Worm (Caenorhabditis elegans): ENCODE results near the gene Y39B6A.37.

The Y39B6A.37 gene

DNA sequence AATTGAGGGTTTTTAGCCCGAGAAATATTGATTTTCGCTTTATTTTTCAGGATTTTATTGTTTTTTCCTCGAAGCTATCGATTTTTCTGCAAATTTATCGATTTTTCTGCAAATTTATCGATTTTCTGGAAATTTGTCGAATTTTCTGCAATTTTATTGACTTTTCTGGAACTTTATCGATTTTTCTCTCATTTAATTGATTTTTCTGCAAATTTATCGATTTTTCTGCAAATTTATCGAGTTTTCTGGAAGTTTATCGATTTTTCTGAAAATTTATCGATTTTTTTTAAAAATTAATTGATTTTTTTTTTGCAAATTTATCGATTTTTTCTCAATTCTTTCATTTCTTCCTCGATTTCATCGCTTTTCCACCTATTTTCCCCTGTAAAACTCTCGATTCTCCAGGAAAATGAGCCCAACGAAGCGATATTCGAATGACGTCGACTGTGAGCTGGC lies 2.9 kb downstream of the Y39B6A.37 start, which contains the start of gene gtf-2F2:
gtf-2F2 (plus strand) TSS at position 406 of the 456 bp plus-strand sequence.
- TF ChIP-seq sptf-2 (GFP tag; optimal IDR thresholded peaks at IDR 0.05), result no peak
- no peak for TF ChIP-seq egl-44 (GFP tag; IDR thresholded peaks at IDR 0.05)
- TF ChIP-seq unc-62 (GFP tag; optimal IDR thresholded peaks at IDR 0.05), result no peak
- TF ChIP-seq tlf-1 (GFP tag; optimal IDR thresholded peaks at IDR 0.05), result no peak
- no peak for TF ChIP-seq mxl-1 (tag; optimal IDR thresholded peaks at IDR 0.05)

ce11 chrV:18998045-18998444 lies 7.4 kb downstream of the Y39B6A.37 start, which contains the start of gene tgt-2:
Gene tgt-2, plus strand, starts transcription at chrV:18998345.
- no peak for TF ChIP-seq madf-10 (tag; optimal IDR thresholded peaks at IDR 0.05)
- TF ChIP-seq rec-8 (tag; optimal IDR thresholded peaks at IDR 0.05), result no peak
- no peak for TF ChIP-seq egl-44 (GFP tag; IDR thresholded peaks at IDR 0.05)
- TF ChIP-seq nhr-90 (tag; optimal IDR thresholded peaks at IDR 0.05), result no peak
- TF ChIP-seq zim-3 (tag; optimal IDR thresholded peaks at IDR 0.05), result no peak
- no peak for TF ChIP-seq F39B2.1 (GFP tag; IDR thresholded peaks at IDR 0.05)
- TF ChIP-seq him-1 (tag; optimal IDR thresholded peaks at IDR 0.05), result no peak
- no peak for TF ChIP-seq K12H6.12 (tag; optimal IDR thresholded peaks at IDR 0.05)
- TF ChIP-seq ccch-3 (GFP tag; optimal IDR thresholded peaks at IDR 0.05), result no peak
- no peak for TF ChIP-seq lin-54 (GFP tag; optimal IDR thresholded peaks at IDR 0.05)
- no peak for TF ChIP-seq F23B12.7 (tag; optimal IDR thresholded peaks at IDR 0.05; ENCODE audit: insufficient read depth)
- TF ChIP-seq attf-5 (GFP tag; optimal IDR thresholded peaks at IDR 0.05), result no peak
- no peak for TF ChIP-seq snpc-4 (GFP tag; optimal IDR thresholded peaks at IDR 0.05)
- TF ChIP-seq snpc-4 (tag; optimal IDR thresholded peaks at IDR 0.05), result no peak
- TF ChIP-seq nhr-80 (tag; optimal IDR thresholded peaks at IDR 0.05), result no peak

DNA sequence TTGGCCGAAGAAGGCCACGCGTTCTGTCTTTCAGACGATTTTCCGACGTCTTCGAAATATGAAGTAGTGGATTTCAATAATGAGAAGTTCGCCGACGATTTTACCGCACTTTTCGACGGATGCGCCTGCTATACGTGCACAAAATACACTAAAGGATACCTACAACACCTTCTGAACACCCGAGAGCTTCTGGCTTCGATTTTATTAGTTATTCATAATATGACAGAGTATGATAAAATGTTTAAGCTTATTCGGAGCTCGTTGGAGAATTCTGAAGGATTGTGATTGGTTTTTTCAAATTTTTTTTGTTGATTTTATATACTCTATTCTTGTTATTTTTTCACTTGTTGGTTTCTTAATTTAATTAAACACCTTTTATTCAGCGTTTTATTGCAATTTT lies 9.9 kb downstream of the Y39B6A.37 start:
- TF ChIP-seq ztf-25 (GFP tag; IDR thresholded peaks at IDR 0.05) (no peak), ceh-27 (GFP tag; optimal IDR thresholded peaks at IDR 0.05) (no peak), bed-2 (GFP tag; IDR thresholded peaks at IDR 0.05) (no peak), ccch-3 (GFP tag; optimal IDR thresholded peaks at IDR 0.05) (no peak), fkh-3 (tag; optimal IDR thresholded peaks at IDR 0.05) (no peak), Y56A3A.18 (GFP tag; IDR thresholded peaks at IDR 0.05) (no peak), cebp-2 (GFP tag; IDR thresholded peaks at IDR 0.05) (no peak), nfya-1 (tag; optimal IDR thresholded peaks at IDR 0.05; ENCODE audit: borderline replicate concordance, insufficient read depth) (no peak), hsf-1 (GFP tag; IDR thresholded peaks at IDR 0.05) (no peak), dpff-1 (tag; optimal IDR thresholded peaks at IDR 0.05) (no peak), hrde-1 (tag; optimal IDR thresholded peaks at IDR 0.05; ENCODE audit: borderline replicate concordance) (no peak), ceh-100 (GFP tag; IDR thresholded peaks at IDR 0.05) (no peak), C17E4.6 (GFP tag; IDR thresholded peaks at IDR 0.05) (no peak)

DNA sequence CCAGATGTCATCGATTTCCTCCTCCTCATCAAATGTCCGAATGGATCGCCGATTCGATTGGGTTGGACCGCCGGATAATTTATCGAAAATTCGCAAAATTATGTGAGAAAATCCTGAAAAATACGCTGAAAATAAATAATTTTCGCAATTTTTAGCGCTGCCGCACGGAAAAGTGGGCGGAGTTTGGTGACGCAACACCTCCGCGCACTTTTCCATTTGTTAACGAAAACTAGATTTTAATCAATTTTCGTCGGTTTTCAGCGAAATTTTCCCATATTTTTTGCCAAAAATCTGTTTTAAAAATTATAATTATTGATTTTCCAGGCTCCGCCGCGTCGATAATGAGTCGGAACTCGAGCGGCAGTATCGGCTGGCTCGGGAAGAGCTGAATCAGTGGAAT lies 10.4 kb downstream of the Y39B6A.37 start, which contains the start of gene Y39B6A.34:
Y39B6A.34 (plus strand) TSS at position 3 of the 400 bp plus-strand sequence.
- TF ChIP-seq Y53G8AR.9 (GFP tag; conservative IDR thresholded peaks at IDR 0.05) (0 out of 2 replicates have a peak, but pooled peaks have one; percentile 55), D2030.7 (GFP tag; IDR thresholded peaks at IDR 0.05) (0 out of 2 replicates have a peak, but pooled peaks have one; percentile 15), him-1 (tag; optimal IDR thresholded peaks at IDR 0.05) (no peak), mcd-1 (GFP tag; IDR thresholded peaks at IDR 0.05) (0 out of 2 replicates have a peak, but pooled peaks have one; percentile 22), lin-54 (GFP tag; optimal IDR thresholded peaks at IDR 0.05) (peak; percentile 7), zfh-2 (GFP tag; conservative IDR thresholded peaks at IDR 0.05) (0 out of 2 replicates have a peak, but pooled peaks have one; percentile 19), snpc-1.3 (tag; optimal IDR thresholded peaks at IDR 0.05; ENCODE audit: insufficient read depth) (peak; percentile 39), athp-1 (tag; optimal IDR thresholded peaks at IDR 0.05) (no peak), ceh-91 (GFP tag; IDR thresholded peaks at IDR 0.05) (0 out of 2 replicates have a peak, but pooled peaks have one; percentile 17), K12H6.12 (tag; optimal IDR thresholded peaks at IDR 0.05) (peak; percentile 71), Y67H2A.10 (GFP tag; conservative IDR thresholded peaks at IDR 0.05) (no peak), cebp-1 (GFP tag; IDR thresholded peaks at IDR 0.05) (no peak), cebp-1 (tag; optimal IDR thresholded peaks at IDR 0.05) (peak; percentile 55), F37B4.10 (GFP tag; IDR thresholded peaks at IDR 0.05) (no peak), xnd-1 (tag; optimal IDR thresholded peaks at IDR 0.05) (no peak), ztf-18 (tag; optimal IDR thresholded peaks at IDR 0.05) (peak; percentile 57), rec-8 (tag; optimal IDR thresholded peaks at IDR 0.05) (peak in 1 of 2 experiments; percentile 13)
